Fruit fly (Drosophila melanogaster) S2 (cell line): ENCODE data around the gene CG43739.

Source experiments
- CG8478 ChIP-seq: fragments of >200 bp; optimal IDR thresholded peaks from 2 replicates; lab custom pipeline; 2018
- CTCF ChIP-seq, 2 experiments: fragments of >200 bp; optimal IDR thresholded peaks; 2 replicates each; lab custom pipeline; 2018

DNA sequence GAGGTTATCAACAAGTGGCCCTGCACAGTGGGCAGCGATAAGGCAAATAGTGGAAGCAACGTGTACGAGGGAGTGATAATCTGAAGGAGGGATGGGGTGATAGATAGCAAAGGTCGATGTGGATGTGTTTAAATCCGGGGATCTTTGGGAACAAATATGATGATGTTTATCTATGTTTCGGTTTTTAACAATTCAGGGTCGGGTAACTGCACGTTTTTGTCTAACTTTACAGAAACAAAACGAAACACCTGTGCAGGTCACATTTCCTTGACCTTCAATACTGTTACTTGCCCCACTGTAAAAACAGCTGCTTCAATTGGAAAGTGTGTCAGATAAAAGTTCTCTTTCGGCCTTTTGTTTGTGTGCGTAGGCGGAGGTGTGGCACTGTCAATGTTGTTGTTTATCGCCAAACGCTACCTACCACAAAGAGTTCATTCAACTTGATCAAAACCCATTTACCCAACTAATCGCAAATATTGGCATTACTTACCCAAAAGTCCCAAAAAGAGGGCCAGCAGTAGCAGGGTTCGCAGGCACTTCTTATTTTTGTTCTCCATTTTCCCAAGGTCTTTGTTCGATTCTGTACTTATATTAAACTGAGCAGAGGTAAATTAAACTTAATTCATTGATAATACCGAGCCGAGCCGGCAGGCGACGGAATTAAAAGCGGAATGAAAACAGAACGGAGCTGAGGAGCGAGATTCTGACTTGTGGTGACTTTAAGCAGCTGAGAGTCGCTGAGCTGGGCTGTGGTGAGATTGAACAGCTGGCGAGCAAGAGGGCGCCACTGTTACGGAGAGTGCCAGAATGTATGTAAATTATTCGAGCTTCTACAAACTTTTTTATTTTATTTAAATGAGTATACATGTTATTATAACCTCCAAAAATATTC lies 3.7 kb upstream of the CG43739 start, which contains the start of gene Mtp:
- TF ChIP-seq CG8478 (lab: Kevin White, UChicago) (no peak), CTCF (optimal IDR thresholded peaks at IDR 0.05; lab: Kevin White, UChicago) (peak; percentile 85 to 90)
